Worm (Caenorhabditis elegans) whole organism, L4 larva: ENCODE measurements around the gene C25E10.4.

Experiments
- ZK546.5 ChIP-seq, 2 experiments: sonication (generic microtip); optimal IDR thresholded peaks; 2 replicates each; lab custom pipeline; 2017; ENCODE audit warnings: missing biosample characterization in 2 of 2, missing genetic modification characterization in 2 of 2
- aha-1 ChIP-seq: fragments of 150-350 bp; peaks from one replicate; lab custom pipeline; 2014; ENCODE audit warnings: missing biosample characterization, missing genetic modification characterization
- aly-2 ChIP-seq: sonication (generic microtip); optimal IDR thresholded peaks from 2 replicates; lab custom pipeline; 2018; ENCODE audit warnings: missing biosample characterization, missing genetic modification characterization
- ceh-82 ChIP-seq: sonication (generic microtip); optimal IDR thresholded peaks from 2 replicates; lab custom pipeline; 2017; ENCODE audit warnings: missing biosample characterization, missing genetic modification characterization
- fos-1 ChIP-seq: fragments of 150-350 bp; optimal IDR thresholded peaks from 2 replicates; lab custom pipeline; 2014; ENCODE audit warnings: missing biosample characterization, missing genetic modification characterization
- lin-29 ChIP-seq: fragments of 200-800 bp; sonication (Bioruptor generic); IDR thresholded peaks from 2 replicates; pipeline ENCODE4 v1.3.6; 2022; ENCODE audit warnings: missing genetic modification reagents, missing genetic modification characterization, missing compliant biosample characterization
- mes-2 ChIP-seq: sonication (generic microtip); optimal IDR thresholded peaks from 2 replicates; lab custom pipeline; 2016; ENCODE audit warnings: missing genotype, mild to moderate bottlenecking, missing genetic modification characterization, missing compliant biosample characterization; ENCODE audit not compliant: poor library complexity, severe bottlenecking
- skn-1 ChIP-seq: fragments of 150-350 bp; optimal IDR thresholded peaks from 2 replicates; lab custom pipeline; 2014; ENCODE audit warnings: missing biosample characterization, missing genetic modification characterization
- snpc-4 ChIP-seq: fragments of 150-350 bp; optimal IDR thresholded peaks from 2 replicates; lab custom pipeline; 2014; ENCODE audit warnings: missing biosample characterization, missing genetic modification characterization
- spr-3 ChIP-seq: fragments of 200-800 bp; sonication (Bioruptor generic); optimal IDR thresholded peaks from 2 replicates; lab custom pipeline; 2018; ENCODE audit warnings: mild to moderate bottlenecking, missing genetic modification characterization, missing compliant biosample characterization
- unc-62 ChIP-seq, 3 experiments: fragments of 150-350 bp in 1 of 3; sonication (generic microtip); optimal IDR thresholded peaks in 2 of 3; peaks in 1 of 3; 1 replicate in 1 of 3; 2 replicates in 2 of 3; lab custom pipeline; 2014 to 2017; ENCODE audit warnings: missing biosample characterization in 3 of 3, missing genetic modification characterization in 3 of 3, missing genetic modification reagents in 3 of 3, missing genotype in 1 of 3
- zag-1 ChIP-seq: fragments of 150-350 bp; optimal IDR thresholded peaks from 2 replicates; lab custom pipeline; 2014; ENCODE audit warnings: missing biosample characterization, missing genetic modification characterization
- ztf-11 ChIP-seq: fragments of 150-350 bp; optimal IDR thresholded peaks from 2 replicates; lab custom pipeline; 2014; ENCODE audit warnings: missing biosample characterization, missing genetic modification characterization

ce11 chrV:9075827-9076226, 42.5 kb downstream of the C25E10.4 start:
- no peak for TF ChIP-seq ceh-82 (tag; lab: Kevin White, UChicago)
- TF ChIP-seq spr-3, result no peak
- TF ChIP-seq fos-1, result no peak
- no peak for TF ChIP-seq aly-2 (tag; lab: Kevin White, UChicago)
- no peak for TF ChIP-seq aha-1 (tag; lab: Kevin White, UChicago)
- TF ChIP-seq ztf-11 (tag; lab: Kevin White, UChicago), result no peak
- no peak for TF ChIP-seq ZK546.5 (tag; optimal IDR thresholded peaks at IDR 0.05; lab: Kevin White, UChicago)
- no peak for TF ChIP-seq snpc-4 (tag; lab: Kevin White, UChicago)
- no peak for TF ChIP-seq skn-1
- TF ChIP-seq lin-29 (GFP tag; lab: Robert Waterston, UW), result no peak
- no peak for TF ChIP-seq mes-2
- no peak for TF ChIP-seq unc-62 (GFP tag; optimal IDR thresholded peaks at IDR 0.05 in 1 of 2; lab: Kevin White, UChicago)
- no peak for TF ChIP-seq unc-62 (tag; optimal IDR thresholded peaks at IDR 0.05; lab: Kevin White, UChicago)
- TF ChIP-seq zag-1 (tag; lab: Kevin White, UChicago), result no peak
